Worm (Caenorhabditis elegans): ENCODE results near the gene F40G9.17.

The F40G9.17 gene

ce11 chrIII:149132-149531 lies 45.1 kb upstream of the F40G9.17 start:
- TF ChIP-seq mdl-1 (tag; optimal IDR thresholded peaks at IDR 0.05): no peak

- TF ChIP-seq lin-11 (tag; optimal IDR thresholded peaks at IDR 0.05) (no peak), fos-1 (tag; optimal IDR thresholded peaks at IDR 0.05) (no peak), dmd-4 (tag; optimal IDR thresholded peaks at IDR 0.05) (no peak), skn-1 (tag; optimal IDR thresholded peaks at IDR 0.05) (no peak), sem-4 (tag; optimal IDR thresholded peaks at IDR 0.05) (no peak), nhr-237 (tag; optimal IDR thresholded peaks at IDR 0.05) (no peak)
These were observed 43.2 kb upstream of the F40G9.17 start for ce11 chrIII:151084-151483.

ce11 chrIII:154168-154567 lies 40.1 kb upstream of the F40G9.17 start:
- no peak for TF ChIP-seq nhr-23 (tag; optimal IDR thresholded peaks at IDR 0.05)
- peak; percentile 61 for TF ChIP-seq gmeb-1 (tag; optimal IDR thresholded peaks at IDR 0.05)
- peak; percentile 71 for TF ChIP-seq crh-2 (tag; optimal IDR thresholded peaks at IDR 0.05)
- peak; percentile 100 for TF ChIP-seq fos-1 (tag; optimal IDR thresholded peaks at IDR 0.05)
- no peak for TF ChIP-seq aly-2 (tag; optimal IDR thresholded peaks at IDR 0.05)
- TF ChIP-seq ama-1 (optimal IDR thresholded peaks at IDR 0.05): no peak
- peak; percentile 72 for TF ChIP-seq sma-9 (GFP tag; optimal IDR thresholded peaks at IDR 0.05)
- TF ChIP-seq sma-9 (tag; optimal IDR thresholded peaks at IDR 0.05): no peak
- no peak for TF ChIP-seq R02D3.7 (tag; optimal IDR thresholded peaks at IDR 0.05)
- TF ChIP-seq sma-3 (GFP tag; optimal IDR thresholded peaks at IDR 0.05): peak; percentile 17
- peak; percentile 55 for TF ChIP-seq egl-27 (tag; optimal IDR thresholded peaks at IDR 0.05)
- TF ChIP-seq skn-1 (tag; optimal IDR thresholded peaks at IDR 0.05): peak; percentile 34
- TF ChIP-seq elt-3 (tag; optimal IDR thresholded peaks at IDR 0.05): no peak
- no peak for TF ChIP-seq ztf-4 (tag; optimal IDR thresholded peaks at IDR 0.05)

ce11 chrIII:156645-157044 lies 37.6 kb upstream of the F40G9.17 start, which contains the start of the genes zig-13 and ver-1:
Gene zig-13 (minus strand): TSS chrIII:156745.
Gene ver-1 (plus strand): TSS chrIII:156824.
- TF ChIP-seq fos-1 (tag; optimal IDR thresholded peaks at IDR 0.05): no peak
- no peak for TF ChIP-seq sma-9 (GFP tag; optimal IDR thresholded peaks at IDR 0.05)
- TF ChIP-seq sma-9 (tag; optimal IDR thresholded peaks at IDR 0.05): no peak
- no peak for TF ChIP-seq nhr-23 (tag; optimal IDR thresholded peaks at IDR 0.05)
- no peak for TF ChIP-seq blmp-1 (tag; optimal IDR thresholded peaks at IDR 0.05; ENCODE audit: insufficient read depth)
- no peak for TF ChIP-seq nhr-6 (tag; optimal IDR thresholded peaks at IDR 0.05)
- no peak for TF ChIP-seq elt-3 (tag; optimal IDR thresholded peaks at IDR 0.05)
- no peak for TF ChIP-seq C34F6.9 (tag; optimal IDR thresholded peaks at IDR 0.05)
- TF ChIP-seq crh-2 (tag; optimal IDR thresholded peaks at IDR 0.05): no peak
- no peak for TF ChIP-seq ztf-1 (GFP tag; conservative IDR thresholded peaks at IDR 0.05)
- TF ChIP-seq nhr-10 (tag; optimal IDR thresholded peaks at IDR 0.05): no peak
- TF ChIP-seq sem-4 (tag; optimal IDR thresholded peaks at IDR 0.05): no peak

ce11 chrIII:157980-158379 lies 36.3 kb upstream of the F40G9.17 start:
- TF ChIP-seq nhr-12 (tag; optimal IDR thresholded peaks at IDR 0.05) (no peak), sem-4 (tag; optimal IDR thresholded peaks at IDR 0.05) (no peak), unc-62 (GFP tag; optimal IDR thresholded peaks at IDR 0.05) (no peak), elt-3 (tag; optimal IDR thresholded peaks at IDR 0.05) (no peak), ZK546.5 (tag; optimal IDR thresholded peaks at IDR 0.05) (no peak), unc-39 (tag; optimal IDR thresholded peaks at IDR 0.05) (no peak), alr-1 (tag; optimal IDR thresholded peaks at IDR 0.05) (no peak), nhr-77 (tag; optimal IDR thresholded peaks at IDR 0.05) (no peak), R02D3.7 (tag; optimal IDR thresholded peaks at IDR 0.05) (no peak), nhr-21 (tag; optimal IDR thresholded peaks at IDR 0.05) (no peak), aly-2 (tag; optimal IDR thresholded peaks at IDR 0.05) (no peak), lin-13 (GFP tag; optimal IDR thresholded peaks at IDR 0.05) (no peak)

ce11 chrIII:159149-159548 lies 35.1 kb upstream of the F40G9.17 start:
- TF ChIP-seq nhr-10 (tag; optimal IDR thresholded peaks at IDR 0.05): no peak
- TF ChIP-seq nhr-23 (tag; optimal IDR thresholded peaks at IDR 0.05): no peak
- no peak for TF ChIP-seq dmd-4 (tag; optimal IDR thresholded peaks at IDR 0.05)
- no peak for TF ChIP-seq lin-39 (tag; optimal IDR thresholded peaks at IDR 0.05)
- no peak for TF ChIP-seq unc-55 (GFP tag; optimal IDR thresholded peaks at IDR 0.05)
- no peak for TF ChIP-seq nhr-11 (tag; optimal IDR thresholded peaks at IDR 0.05)
- no peak for TF ChIP-seq mab-5 (tag; optimal IDR thresholded peaks at IDR 0.05)
- no peak for TF ChIP-seq unc-62 (GFP tag; optimal IDR thresholded peaks at IDR 0.05)
- no peak for TF ChIP-seq C34F6.9 (tag; optimal IDR thresholded peaks at IDR 0.05)
- no peak for TF ChIP-seq ztf-11 (tag; optimal IDR thresholded peaks at IDR 0.05)
- no peak for TF ChIP-seq ceh-82 (tag; optimal IDR thresholded peaks at IDR 0.05)
- TF ChIP-seq egl-27 (tag; optimal IDR thresholded peaks at IDR 0.05): no peak
- no peak for TF ChIP-seq unc-39 (tag; optimal IDR thresholded peaks at IDR 0.05)
- TF ChIP-seq snpc-4 (tag; optimal IDR thresholded peaks at IDR 0.05): no peak

All from whole organism, L2 larva.